Worm (Caenorhabditis elegans) whole organism, late embryonic: ENCODE results near the gene Y68A4B.3.

Experiments used
- fkh-10 ChIP-seq: fragments of 150-350 bp; optimal IDR thresholded peaks from 2 replicates; lab custom pipeline; 2014; ENCODE audit warnings: missing biosample characterization, missing genetic modification reagents, missing genetic modification characterization
- nhr-232 ChIP-seq: sonication (generic microtip); optimal IDR thresholded peaks from 2 replicates; lab custom pipeline; 2016; ENCODE audit warnings: missing genetic modification characterization, missing compliant biosample characterization
- unc-55 ChIP-seq: sonication (generic microtip); optimal IDR thresholded peaks from 2 replicates; lab custom pipeline; 2017; ENCODE audit warnings: missing biosample characterization, missing genetic modification reagents, missing genetic modification characterization

DNA sequence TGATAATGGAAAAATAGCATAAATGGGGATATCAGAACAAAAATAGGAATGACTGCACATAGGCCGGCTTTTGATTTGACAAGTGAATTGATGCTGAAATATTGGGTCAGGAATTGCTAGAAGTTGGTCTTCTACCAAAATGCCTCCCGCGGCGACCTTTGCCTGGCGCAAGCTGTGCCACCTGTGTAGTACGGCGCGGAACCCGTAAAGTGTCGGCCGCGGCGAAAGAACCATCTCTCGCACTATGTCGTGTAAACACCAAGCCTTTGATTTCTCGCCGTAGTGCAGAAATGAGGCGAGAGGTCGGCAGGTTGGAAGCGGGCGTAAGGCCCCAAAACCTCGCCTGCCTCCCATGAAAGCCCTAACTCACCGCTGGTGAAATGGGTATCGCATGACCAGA, 18.9 kb upstream of the Y68A4B.3 start:
- TF ChIP-seq unc-55 (GFP tag; lab: Kevin White, UChicago), result no peak
- TF ChIP-seq fkh-10 (GFP tag; lab: Kevin White, UChicago), result no peak
- no peak for TF ChIP-seq nhr-232 (tag; lab: Kevin White, UChicago)
